Fruit fly (Drosophila melanogaster): ENCODE data around the gene Caf1-180.

- TF ChIP-seq psq (optimal IDR thresholded peaks at IDR 0.05) = no peak
- no peak for TF ChIP-seq Sin3A (optimal IDR thresholded peaks at IDR 0.05)
- no peak for TF ChIP-seq h (optimal IDR thresholded peaks at IDR 0.05)
Measured at dm6 chrX:8569639-8570038, 36.5 kb downstream of the Caf1-180 start.

All from Kc167 (cell line).